Fruit fly (Drosophila melanogaster): Measurements from ENCODE around the gene RpL6.

DNA sequence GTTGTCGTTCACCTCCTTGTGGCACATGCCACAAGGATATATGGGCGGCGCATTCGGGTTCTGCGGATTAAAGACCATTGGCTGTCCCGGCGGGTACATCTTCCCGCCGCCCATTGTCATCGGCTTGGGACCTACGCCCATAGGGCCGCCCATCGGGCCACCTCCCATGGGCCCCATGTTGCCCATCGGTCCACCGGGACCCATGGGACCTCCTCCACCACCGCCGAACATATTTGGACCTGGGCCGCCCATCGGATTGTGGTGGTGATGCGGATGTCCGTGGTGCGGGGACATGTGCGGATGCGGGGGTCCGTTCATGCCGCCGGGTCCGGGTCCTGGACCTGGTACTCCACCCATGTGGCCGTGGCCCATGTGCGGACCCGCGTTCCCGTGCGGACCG lies 18.7 kb downstream of the RpL6 start:
- TF ChIP-seq psq (optimal IDR thresholded peaks at IDR 0.05) = no peak
- no peak for TF ChIP-seq usp (GFP tag; optimal IDR thresholded peaks at IDR 0.05)

All from whole organism.